Fruit fly (Drosophila melanogaster) whole organism, pupa: ENCODE measurements around the gene Ance-3.
A peak's percentile ranks its signal among the peaks of the same experiment; 100 is the strongest.

Experiments used
- CG10348 ChIP-seq: fragments of 200-800 bp; sonication (Bioruptor generic); IDR thresholded peaks from 2 replicates; pipeline ENCODE4 v1.3.6; 2022; ENCODE audit warnings: missing biosample characterization, missing genetic modification characterization
- CG12605 ChIP-seq: fragments of 200-800 bp; sonication (Bioruptor generic); IDR thresholded peaks from 2 replicates; pipeline ENCODE4 v1.3.6; 2022; ENCODE audit warnings: missing biosample characterization, missing genetic modification characterization
- CG13204 ChIP-seq: fragments of 200-800 bp; sonication (Bioruptor generic); optimal IDR thresholded peaks from 2 replicates; lab custom pipeline; 2018; ENCODE audit warnings: missing biosample characterization, mild to moderate bottlenecking, missing genetic modification characterization, moderate library complexity
- CG14655 ChIP-seq: fragments of 200-800 bp; sonication (Bioruptor generic); optimal IDR thresholded peaks from 3 replicates; lab custom pipeline; 2017; ENCODE audit warnings: mild to moderate bottlenecking, missing biosample characterization, missing genetic modification reagents, missing genetic modification characterization
- CG15710 ChIP-seq: fragments of 200-800 bp; sonication (Bioruptor generic); optimal IDR thresholded peaks from 2 replicates; lab custom pipeline; 2018; ENCODE audit warnings: missing biosample characterization, mild to moderate bottlenecking, missing genetic modification characterization, moderate library complexity
- CG17806 ChIP-seq: fragments of 200-800 bp; sonication (Bioruptor generic); optimal IDR thresholded peaks from 2 replicates; lab custom pipeline; 2018; ENCODE audit warnings: missing biosample characterization, mild to moderate bottlenecking, missing genetic modification characterization, moderate library complexity
- CG32121 ChIP-seq: fragments of 200-800 bp; sonication (Bioruptor generic); IDR thresholded peaks from 2 replicates; pipeline ENCODE4 v1.3.6; 2022; ENCODE audit warnings: missing biosample characterization, missing genetic modification characterization
- CG34367 ChIP-seq: fragments of 200-800 bp; sonication (Bioruptor generic); optimal IDR thresholded peaks from 2 replicates; lab custom pipeline; 2018; ENCODE audit warnings: missing biosample characterization, mild to moderate bottlenecking, missing genetic modification characterization
- CG4496 ChIP-seq: fragments of 200-800 bp; sonication (Bioruptor generic); IDR thresholded peaks from 3 replicates; pipeline ENCODE4 v1.3.6; 2022; ENCODE audit warnings: missing biosample characterization, missing genetic modification characterization
- CG8159 ChIP-seq: fragments of 200-800 bp; sonication (Bioruptor generic); optimal IDR thresholded peaks from 3 replicates; lab custom pipeline; 2018; ENCODE audit warnings: missing biosample characterization, mild to moderate bottlenecking, missing genetic modification characterization, moderate library complexity
- CG8301 ChIP-seq: fragments of 200-800 bp; sonication (Bioruptor generic); optimal IDR thresholded peaks from 2 replicates; lab custom pipeline; 2018; ENCODE audit warnings: missing biosample characterization, mild to moderate bottlenecking, missing genetic modification characterization
- CG9948 ChIP-seq: fragments of 200-800 bp; sonication (Bioruptor generic); optimal IDR thresholded peaks from 2 replicates; lab custom pipeline; 2018; ENCODE audit warnings: missing biosample characterization, mild to moderate bottlenecking, missing genetic modification characterization, moderate library complexity
- D1 ChIP-seq: fragments of 200-800 bp; sonication (Bioruptor generic); optimal IDR thresholded peaks from 2 replicates; lab custom pipeline; 2018; ENCODE audit warnings: missing biosample characterization, mild to moderate bottlenecking, missing genetic modification characterization, moderate library complexity
- Ets98B ChIP-seq: fragments of 200-800 bp; sonication (Bioruptor generic); IDR thresholded peaks from 2 replicates; pipeline ENCODE4 v1.3.6; 2022; ENCODE audit warnings: missing biosample characterization, missing genetic modification characterization
- Pif1A ChIP-seq: fragments of 200-800 bp; sonication (Bioruptor generic); optimal IDR thresholded peaks from 3 replicates; lab custom pipeline; 2016; ENCODE audit warnings: missing biosample characterization, missing genetic modification characterization
- Pif1B ChIP-seq: fragments of 200-800 bp; sonication (Bioruptor generic); optimal IDR thresholded peaks from 3 replicates; lab custom pipeline; 2016; ENCODE audit warnings: missing biosample characterization, missing genetic modification characterization
- Snoo ChIP-seq: fragments of 200-800 bp; sonication (Bioruptor generic); optimal IDR thresholded peaks from 3 replicates; lab custom pipeline; 2017; ENCODE audit warnings: missing biosample characterization, mild to moderate bottlenecking, missing genetic modification characterization, inconsistent platforms
- fd96Ca ChIP-seq: fragments of 200-800 bp; sonication (Bioruptor generic); IDR thresholded peaks from 3 replicates; pipeline ENCODE4 v1.3.6; 2022; ENCODE audit warnings: missing biosample characterization, missing genetic modification characterization
- gl ChIP-seq: fragments of 200-800 bp; sonication (Bioruptor generic); optimal IDR thresholded peaks from 2 replicates; lab custom pipeline; 2018; ENCODE audit warnings: missing biosample characterization, mild to moderate bottlenecking, missing genetic modification characterization
- rn ChIP-seq: fragments of 200-800 bp; sonication (Bioruptor generic); IDR thresholded peaks from 2 replicates; pipeline ENCODE4 v1.3.6; 2022; ENCODE audit warnings: missing biosample characterization, missing genetic modification characterization

Gene Ance-3

dm6 chr2L:13905848-13906585, 8.5 kb upstream of the Ance-3 start:
- TF ChIP-seq CG4496 (GFP tag; lab: Robert Waterston, UW) (no peak), CG17806 (tag; lab: Kevin White, UChicago) (no peak), Snoo (tag; lab: Kevin White, UChicago) (no peak), CG12605 (GFP tag; lab: Robert Waterston, UW) (no peak), CG10348 (GFP tag; lab: Robert Waterston, UW) (no peak), Pif1A (GFP tag; lab: Kevin White, UChicago) (no peak), CG15710 (no peak)

DNA sequence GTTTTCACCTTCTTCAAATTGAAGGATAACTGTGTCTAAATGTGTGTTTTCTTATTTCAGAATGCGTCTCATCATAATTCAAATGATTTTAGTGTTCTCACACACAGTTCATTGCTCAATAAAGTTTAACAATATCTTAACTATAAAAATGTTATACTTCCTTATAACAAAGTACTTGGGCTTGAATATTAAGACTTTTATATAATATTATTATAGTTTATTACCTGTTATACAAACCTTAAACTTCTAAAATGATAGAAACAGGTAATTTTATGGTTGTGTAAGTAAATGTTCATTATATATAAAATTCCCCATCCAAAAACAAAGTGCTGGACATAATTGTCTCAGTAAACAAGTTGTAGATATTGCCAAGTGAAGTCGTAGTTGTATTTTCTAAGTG, 5.5 kb upstream of the Ance-3 start, which contains the start of gene Ance-2:
Gene Ance-2 (plus strand): TSS at position 301 of the 400 bp plus-strand sequence.
- TF ChIP-seq CG10348 (GFP tag; lab: Robert Waterston, UW): no peak
- no peak for TF ChIP-seq CG14655
- TF ChIP-seq D1 (tag; lab: Kevin White, UChicago): no peak
- no peak for TF ChIP-seq CG17806 (tag; lab: Kevin White, UChicago)
- TF ChIP-seq CG12605 (GFP tag; lab: Robert Waterston, UW): no peak

- TF ChIP-seq CG15710 (no peak), D1 (tag; lab: Kevin White, UChicago) (no peak), gl (tag; lab: Kevin White, UChicago) (no peak), fd96Ca (GFP tag; lab: Robert Waterston, UW) (no peak), Pif1A (GFP tag; lab: Kevin White, UChicago) (no peak), CG8301 (no peak), CG8159 (tag; lab: Kevin White, UChicago) (no peak), CG13204 (GFP tag; lab: Kevin White, UChicago) (no peak), CG14655 (no peak), Pif1B (GFP tag; lab: Kevin White, UChicago) (no peak), Snoo (tag; lab: Kevin White, UChicago) (no peak), CG34367 (tag; lab: Kevin White, UChicago) (no peak), CG17806 (tag; lab: Kevin White, UChicago) (no peak)
Measured at dm6 chr2L:13911783-13912182, 2.7 kb upstream of the Ance-3 start, which contains the start of gene Acyp. Gene Acyp (plus strand): TSS chr2L:13912083.

- no peak for TF ChIP-seq Pif1A (GFP tag; lab: Kevin White, UChicago)
- TF ChIP-seq CG8301: no peak
- peak; percentile 67 for TF ChIP-seq CG13204 (GFP tag; lab: Kevin White, UChicago)
- no peak for TF ChIP-seq CG14655
- no peak for TF ChIP-seq rn (GFP tag; lab: Robert Waterston, UW)
- no peak for TF ChIP-seq D1 (tag; lab: Kevin White, UChicago)
- TF ChIP-seq CG8159 (tag; lab: Kevin White, UChicago): no peak
- TF ChIP-seq CG9948: no peak
- TF ChIP-seq Ets98B (GFP tag; lab: Robert Waterston, UW): no peak
Measured at dm6 chr2L:13923453-13923852, 8.9 kb downstream of the Ance-3 start, which contains the start of gene Vajk1. Gene Vajk1 (minus strand): TSS chr2L:13923553.

dm6 chr2L:13923984-13924383, 9.5 kb downstream of the Ance-3 start:
- TF ChIP-seq gl (tag; lab: Kevin White, UChicago): no peak
- TF ChIP-seq CG14655: peak; percentile 20

- peak; percentile 49 for TF ChIP-seq CG14655
- no peak for TF ChIP-seq CG9948
- TF ChIP-seq CG4496 (GFP tag; lab: Robert Waterston, UW): peak; percentile 21; the same call in 1 of the 3 replicates
- TF ChIP-seq Ets98B (GFP tag; lab: Robert Waterston, UW): no peak; the same call in 1 of the 2 replicates
- peak; percentile 1 for TF ChIP-seq CG8301
- TF ChIP-seq CG12605 (GFP tag; lab: Robert Waterston, UW): no peak
- TF ChIP-seq rn (GFP tag; lab: Robert Waterston, UW): no peak
Measured at dm6 chr2L:13925699-13926098, 11.2 kb downstream of the Ance-3 start.

dm6 chr2L:13928461-13928860, 13.9 kb downstream of the Ance-3 start:
- TF ChIP-seq gl (tag; lab: Kevin White, UChicago): no peak
- TF ChIP-seq CG32121: 0 out of 2 replicates have a peak, but pooled peaks have one; percentile 16
- TF ChIP-seq CG8159 (tag; lab: Kevin White, UChicago): no peak
- no peak for TF ChIP-seq Pif1B (GFP tag; lab: Kevin White, UChicago)
- TF ChIP-seq rn (GFP tag; lab: Robert Waterston, UW): peak; percentile 34; the same call in 1 of the 2 replicates
- no peak for TF ChIP-seq CG34367 (tag; lab: Kevin White, UChicago)
- no peak for TF ChIP-seq fd96Ca (GFP tag; lab: Robert Waterston, UW)
- no peak for TF ChIP-seq CG15710
- no peak for TF ChIP-seq Pif1A (GFP tag; lab: Kevin White, UChicago)
- no peak for TF ChIP-seq CG17806 (tag; lab: Kevin White, UChicago)
- no peak for TF ChIP-seq Ets98B (GFP tag; lab: Robert Waterston, UW)
- TF ChIP-seq CG4496 (GFP tag; lab: Robert Waterston, UW): peak; percentile 15; the same call in 1 of the 3 replicates
- peak; percentile 30 for TF ChIP-seq CG14655
- TF ChIP-seq CG9948: no peak
- no peak for TF ChIP-seq CG8301
- no peak for TF ChIP-seq CG13204 (GFP tag; lab: Kevin White, UChicago)
- TF ChIP-seq, all 21 proteins: peak for 4
